Fruit fly (Drosophila melanogaster): Measurements from ENCODE around the gene Cdep.

dm6 chr3R:4883864-4884263 is 26.5 kb upstream of the Cdep start:
- no peak for TF ChIP-seq pan (optimal IDR thresholded peaks at IDR 0.05)
- no peak for TF ChIP-seq CG8478 (optimal IDR thresholded peaks at IDR 0.05)
- no peak for TF ChIP-seq usp (GFP tag; optimal IDR thresholded peaks at IDR 0.05)
- no peak for TF ChIP-seq psq (optimal IDR thresholded peaks at IDR 0.05)
- no peak for TF ChIP-seq EcR (GFP tag; optimal IDR thresholded peaks at IDR 0.05)
- no peak for TF ChIP-seq Dll (optimal IDR thresholded peaks at IDR 0.05)
